Worm (Caenorhabditis elegans) whole organism, L2 larva: ENCODE results near the gene R166.3.

ENCODE experiments used
- ZK546.5 ChIP-seq: sonication (generic microtip); optimal IDR thresholded peaks from 2 replicates; lab custom pipeline; 2017; ENCODE audit warnings: missing biosample characterization, missing genetic modification characterization
- ama-1 ChIP-seq: fragments of 150-350 bp; optimal IDR thresholded peaks from 2 replicates; lab custom pipeline; 2018; ENCODE audit warnings: inconsistent platforms
- ceh-16 ChIP-seq: fragments of 150-350 bp; optimal IDR thresholded peaks from 2 replicates; lab custom pipeline; 2014; ENCODE audit warnings: missing biosample characterization, missing genetic modification characterization
- ceh-82 ChIP-seq: fragments of 150-350 bp; optimal IDR thresholded peaks from 2 replicates; lab custom pipeline; 2014; ENCODE audit warnings: missing biosample characterization, missing genetic modification characterization
- elt-3 ChIP-seq: sonication (generic microtip); optimal IDR thresholded peaks from 2 replicates; lab custom pipeline; 2017; ENCODE audit warnings: missing biosample characterization, missing genetic modification characterization
- lin-39 ChIP-seq: fragments of 150-350 bp; optimal IDR thresholded peaks from 2 replicates; lab custom pipeline; 2014; ENCODE audit warnings: missing biosample characterization, missing genetic modification reagents, missing genetic modification characterization
- mab-5 ChIP-seq: fragments of 150-350 bp; optimal IDR thresholded peaks from 2 replicates; lab custom pipeline; 2014; ENCODE audit warnings: missing biosample characterization, missing genetic modification characterization
- mbf-1 ChIP-seq: sonication (generic microtip); optimal IDR thresholded peaks from 2 replicates; lab custom pipeline; 2017; ENCODE audit warnings: missing biosample characterization, missing genetic modification characterization
- mdl-1 ChIP-seq, 2 experiments: fragments of 150-350 bp in 1 of 2; sonication (generic microtip) in 1 of 2; optimal IDR thresholded peaks; 2 replicates each; lab custom pipeline; 2017; ENCODE audit warnings: missing biosample characterization in 2 of 2, missing genetic modification characterization in 2 of 2
- nhr-25 ChIP-seq: fragments of 150-350 bp; sonication (generic microtip); optimal IDR thresholded peaks from 3 replicates; lab custom pipeline; 2014; ENCODE audit warnings: missing biosample characterization, missing genetic modification characterization
- skn-1 ChIP-seq: sonication (generic microtip); optimal IDR thresholded peaks from 2 replicates; lab custom pipeline; 2017; ENCODE audit warnings: missing biosample characterization, missing genetic modification characterization
- snpc-4 ChIP-seq: fragments of 150-350 bp; optimal IDR thresholded peaks from 2 replicates; lab custom pipeline; 2014; ENCODE audit warnings: missing biosample characterization, missing genetic modification characterization

- no peak for TF ChIP-seq ceh-82 (tag; lab: Kevin White, UChicago)
- TF ChIP-seq ceh-16: no peak
- TF ChIP-seq nhr-25: no peak
- TF ChIP-seq skn-1: no peak
- no peak for TF ChIP-seq elt-3 (tag; lab: Kevin White, UChicago)
- no peak for TF ChIP-seq mab-5 (tag; lab: Kevin White, UChicago)
- no peak for TF ChIP-seq ama-1 (lab: Kevin White, UChicago)
- TF ChIP-seq snpc-4: no peak
- no peak for TF ChIP-seq mdl-1 (tag; optimal IDR thresholded peaks at IDR 0.05; lab: Kevin White, UChicago)
- no peak for TF ChIP-seq lin-39 (tag; lab: Kevin White, UChicago)
- TF ChIP-seq ZK546.5 (tag; lab: Kevin White, UChicago): no peak
- TF ChIP-seq mbf-1 (tag; lab: Kevin White, UChicago): no peak
Measured at ce11 chrII:10519017-10519416, 20.1 kb downstream of the R166.3 start, which contains the start of gene F59B10.4.
